Fruit fly (Drosophila melanogaster) whole organism, embryonic: Measurements from ENCODE around the gene ATPsynO.

Source experiments
- Atf3 ChIP-seq: fragments of 200-800 bp; sonication (Bioruptor generic); optimal IDR thresholded peaks from 3 replicates; lab custom pipeline; 2016; ENCODE audit warnings: missing biosample characterization, missing genetic modification characterization
- BEAF-32 ChIP-seq: fragments of 200-800 bp; sonication (Bioruptor generic); optimal IDR thresholded peaks from 3 replicates; lab custom pipeline; 2017; ENCODE audit warnings: missing biosample characterization, missing genetic modification characterization, mild to moderate bottlenecking, moderate library complexity, missing genetic modification reagents
- CG14965 ChIP-seq: fragments of 200-800 bp; sonication (Bioruptor generic); optimal IDR thresholded peaks from 2 replicates; lab custom pipeline; 2016; ENCODE audit warnings: missing biosample characterization, missing genetic modification characterization, borderline replicate concordance
- CG17829 ChIP-seq: fragments of 200-800 bp; optimal IDR thresholded peaks from 2 replicates; lab custom pipeline; 2019; ENCODE audit warnings: missing biosample characterization, mild to moderate bottlenecking, missing genetic modification characterization, moderate library complexity
- CG17912 ChIP-seq: fragments of 200-800 bp; sonication (Bioruptor generic); optimal IDR thresholded peaks from 2 replicates; lab custom pipeline; 2018; ENCODE audit warnings: missing biosample characterization, mild to moderate bottlenecking, missing genetic modification characterization
- CG18599 ChIP-seq: fragments of 200-800 bp; sonication (Bioruptor generic); optimal IDR thresholded peaks from 3 replicates; lab custom pipeline; 2017; ENCODE audit warnings: missing biosample characterization, missing genetic modification characterization, mild to moderate bottlenecking, moderate library complexity, missing genetic modification reagents
- CG18619 ChIP-seq: fragments of 200-800 bp; sonication (Bioruptor generic); optimal IDR thresholded peaks from 3 replicates; lab custom pipeline; 2017; ENCODE audit warnings: missing biosample characterization, mild to moderate bottlenecking, missing genetic modification characterization
- CG18764 ChIP-seq: fragments of 200-800 bp; sonication (Bioruptor generic); optimal IDR thresholded peaks from 3 replicates; lab custom pipeline; 2016; ENCODE audit warnings: missing biosample characterization, missing genetic modification characterization
- CG3065 ChIP-seq: fragments of 200-800 bp; sonication (Bioruptor generic); optimal IDR thresholded peaks from 2 replicates; lab custom pipeline; 2016; ENCODE audit warnings: missing biosample characterization, missing genetic modification characterization
- CG31365 ChIP-seq: fragments of 200-800 bp; sonication (Bioruptor generic); optimal IDR thresholded peaks from 2 replicates; lab custom pipeline; 2018; ENCODE audit warnings: missing biosample characterization, mild to moderate bottlenecking, missing genetic modification characterization
- CG32532 ChIP-seq: fragments of 200-800 bp; sonication (Bioruptor generic); IDR thresholded peaks from 2 replicates; pipeline ENCODE4 v1.3.6; 2022; ENCODE audit warnings: missing biosample characterization, missing genetic modification characterization
- CG33557 ChIP-seq: fragments of 200-800 bp; sonication (Bioruptor generic); optimal IDR thresholded peaks from 2 replicates; lab custom pipeline; 2019; ENCODE audit warnings: missing biosample characterization, mild to moderate bottlenecking, missing genetic modification characterization, moderate library complexity
- CG34376 ChIP-seq: fragments of 200-800 bp; sonication (Bioruptor generic); optimal IDR thresholded peaks from 2 replicates; lab custom pipeline; 2018; ENCODE audit warnings: missing biosample characterization, mild to moderate bottlenecking, missing genetic modification characterization
- CG3847 ChIP-seq: fragments of 200-800 bp; sonication (Bioruptor generic); IDR thresholded peaks from 2 replicates; pipeline ENCODE4 v1.3.6; 2022; ENCODE audit warnings: missing biosample characterization, missing genetic modification characterization
- CG3995 ChIP-seq: fragments of 200-800 bp; sonication (Bioruptor generic); optimal IDR thresholded peaks from 3 replicates; lab custom pipeline; 2016; ENCODE audit warnings: missing biosample characterization, missing genetic modification characterization
- CG6689 ChIP-seq: fragments of 200-800 bp; sonication (Bioruptor generic); IDR thresholded peaks from 2 replicates; pipeline ENCODE4 v1.3.6; 2022; ENCODE audit warnings: missing biosample characterization, missing genetic modification characterization
- CG6813 ChIP-seq: fragments of 200-800 bp; sonication (Bioruptor generic); optimal IDR thresholded peaks from 2 replicates; lab custom pipeline; 2017; ENCODE audit warnings: missing biosample characterization, missing genetic modification characterization, mild to moderate bottlenecking, moderate library complexity, missing genetic modification reagents
- CG6854 ChIP-seq: fragments of 200-800 bp; sonication (Bioruptor generic); optimal IDR thresholded peaks from 3 replicates; lab custom pipeline; 2017; ENCODE audit warnings: missing biosample characterization, mild to moderate bottlenecking, missing genetic modification characterization
- CG7786 ChIP-seq: fragments of 200-800 bp; sonication (Bioruptor generic); optimal IDR thresholded peaks from 2 replicates; lab custom pipeline; 2016; ENCODE audit warnings: missing biosample characterization, missing genetic modification characterization
- CG7839 ChIP-seq: fragments of 200-800 bp; sonication (Bioruptor generic); optimal IDR thresholded peaks from 3 replicates; lab custom pipeline; 2018; ENCODE audit warnings: missing biosample characterization, mild to moderate bottlenecking, missing genetic modification characterization, moderate library complexity
- CG7928 ChIP-seq: fragments of 200-800 bp; sonication (Bioruptor generic); optimal IDR thresholded peaks from 2 replicates; lab custom pipeline; 2017; ENCODE audit warnings: missing biosample characterization, mild to moderate bottlenecking, missing genetic modification characterization
- CG9437 ChIP-seq: fragments of 200-800 bp; sonication (Bioruptor generic); optimal IDR thresholded peaks from 2 replicates; lab custom pipeline; 2018; ENCODE audit warnings: missing biosample characterization, mild to moderate bottlenecking, missing genetic modification characterization
- Dbx ChIP-seq: fragments of 200-800 bp; sonication (Bioruptor generic); IDR thresholded peaks from 3 replicates; pipeline ENCODE4 v1.3.6; 2022; ENCODE audit warnings: missing biosample characterization, missing genetic modification characterization
- Doc2 ChIP-seq: fragments of 200-800 bp; sonication (Bioruptor generic); IDR thresholded peaks from 2 replicates; pipeline ENCODE4 v1.3.6; 2022; ENCODE audit warnings: missing biosample characterization, missing genetic modification characterization
- GATAe ChIP-seq: fragments of 200-800 bp; sonication (Bioruptor generic); conservative IDR thresholded peaks from 2 replicates; pipeline ENCODE4 v1.3.6; 2022; ENCODE audit warnings: missing biosample characterization, missing genetic modification characterization
- Hr78 ChIP-seq, 2 experiments: fragments of 200-800 bp in 1 of 2; fragments of >200 bp in 1 of 2; sonication (Bioruptor generic) in 1 of 2; optimal IDR thresholded peaks; 2 replicates each; lab custom pipeline; 2017 to 2019; ENCODE audit warnings: missing biosample characterization in 2 of 2, missing genetic modification characterization in 2 of 2, mild to moderate bottlenecking in 1 of 2, moderate library complexity in 1 of 2
- Jarid2 ChIP-seq: fragments of 200-800 bp; sonication (Bioruptor generic); optimal IDR thresholded peaks from 3 replicates; lab custom pipeline; 2017; ENCODE audit warnings: mild to moderate bottlenecking, missing biosample characterization, missing genetic modification reagents, missing genetic modification characterization
- Mrtf ChIP-seq: fragments of 200-800 bp; sonication (Bioruptor generic); IDR thresholded peaks from 3 replicates; pipeline ENCODE4 v1.3.6; 2022; ENCODE audit warnings: missing biosample characterization, missing genetic modification characterization
- Nf-YA ChIP-seq: fragments of 200-800 bp; sonication (Bioruptor generic); IDR thresholded peaks from 2 replicates; pipeline ENCODE4 v1.3.6; 2022; ENCODE audit warnings: missing biosample characterization, missing genetic modification characterization
- Optix ChIP-seq: fragments of 200-800 bp; sonication (Bioruptor generic); IDR thresholded peaks from 3 replicates; pipeline ENCODE4 v1.3.6; 2022; ENCODE audit warnings: missing biosample characterization, missing genetic modification characterization
- Pdp1 ChIP-seq, 2 experiments: fragments of 200-800 bp; sonication (Bioruptor generic); optimal IDR thresholded peaks; 3 replicates each; lab custom pipeline; 2016; ENCODE audit warnings: missing biosample characterization in 2 of 2, missing genetic modification characterization in 2 of 2, mild to moderate bottlenecking in 1 of 2, moderate library complexity in 1 of 2
- Xbp1 ChIP-seq: fragments of 200-800 bp; sonication (Bioruptor generic); optimal IDR thresholded peaks from 3 replicates; lab custom pipeline; 2016; ENCODE audit warnings: missing biosample characterization, mild to moderate bottlenecking, missing genetic modification characterization
- al ChIP-seq: fragments of 200-800 bp; sonication (Bioruptor generic); IDR thresholded peaks from 2 replicates; pipeline ENCODE4 v1.3.6; 2022; ENCODE audit warnings: missing biosample characterization, missing genetic modification characterization
- cg ChIP-seq: fragments of 200-800 bp; sonication (Bioruptor generic); optimal IDR thresholded peaks from 3 replicates; lab custom pipeline; 2019; ENCODE audit warnings: missing biosample characterization, mild to moderate bottlenecking, missing genetic modification characterization, moderate library complexity
- ci ChIP-seq: fragments of 200-800 bp; sonication (Bioruptor generic); IDR thresholded peaks from 3 replicates; pipeline ENCODE4 v1.3.6; 2022; ENCODE audit warnings: missing biosample characterization, missing genetic modification characterization
- eve ChIP-seq, 2 experiments: fragments of >200 bp; optimal IDR thresholded peaks; 2 replicates each; lab custom pipeline; 2017; ENCODE audit warnings: missing biosample characterization in 2 of 2, missing genetic modification characterization in 2 of 2
- exex ChIP-seq: fragments of 200-800 bp; sonication (Bioruptor generic); optimal IDR thresholded peaks from 4 replicates; lab custom pipeline; 2018; ENCODE audit warnings: missing biosample characterization, mild to moderate bottlenecking, missing genetic modification characterization, moderate library complexity
- ftz-f1 ChIP-seq: fragments of 200-800 bp; sonication (Bioruptor generic); optimal IDR thresholded peaks from 2 replicates; lab custom pipeline; 2016; ENCODE audit warnings: missing biosample characterization, missing genetic modification characterization
- klu ChIP-seq: fragments of 200-800 bp; sonication (Bioruptor generic); IDR thresholded peaks from 2 replicates; pipeline ENCODE4 v1.3.6; 2022; ENCODE audit warnings: missing biosample characterization, missing genetic modification characterization
- lab ChIP-seq: fragments of 200-800 bp; sonication (Bioruptor generic); optimal IDR thresholded peaks from 3 replicates; lab custom pipeline; 2017; ENCODE audit warnings: missing biosample characterization, missing genetic modification characterization, mild to moderate bottlenecking, moderate library complexity, missing genetic modification reagents
- phol ChIP-seq: fragments of 200-800 bp; sonication (Bioruptor generic); optimal IDR thresholded peaks from 3 replicates; lab custom pipeline; 2018; ENCODE audit warnings: missing biosample characterization, mild to moderate bottlenecking, missing genetic modification characterization, moderate library complexity
- sc ChIP-seq, 3 experiments: fragments of >200 bp in 2 of 3; fragments of 200-800 bp in 1 of 3; sonication (Bioruptor generic) in 1 of 3; optimal IDR thresholded peaks; 2 replicates in 2 of 3; 3 replicates in 1 of 3; lab custom pipeline; 2017; ENCODE audit warnings: mild to moderate bottlenecking in 1 of 3, missing biosample characterization in 1 of 3, missing genetic modification characterization in 1 of 3, missing genetic modification reagents in 1 of 3
- sqz ChIP-seq: fragments of 200-800 bp; sonication (Bioruptor generic); optimal IDR thresholded peaks from 3 replicates; lab custom pipeline; 2018; ENCODE audit warnings: missing biosample characterization, mild to moderate bottlenecking, missing genetic modification characterization
- sr ChIP-seq: fragments of 200-800 bp; sonication (Bioruptor generic); IDR thresholded peaks from 3 replicates; pipeline ENCODE4 v1.3.6; 2022; ENCODE audit warnings: missing biosample characterization, missing genetic modification characterization
- tgo ChIP-seq: fragments of 200-800 bp; sonication (Bioruptor generic); IDR thresholded peaks from 3 replicates; pipeline ENCODE4 v1.3.6; 2022; ENCODE audit warnings: missing biosample characterization, missing genetic modification characterization
- trem ChIP-seq: fragments of 200-800 bp; optimal IDR thresholded peaks from 3 replicates; lab custom pipeline; 2019; ENCODE audit warnings: missing biosample characterization, mild to moderate bottlenecking, missing genetic modification characterization, moderate library complexity
- trh ChIP-seq: fragments of 200-800 bp; sonication (Bioruptor generic); optimal IDR thresholded peaks from 2 replicates; lab custom pipeline; 2016; ENCODE audit warnings: missing biosample characterization, missing genetic modification characterization
- vvl ChIP-seq: fragments of 200-800 bp; sonication (Bioruptor generic); IDR thresholded peaks from 2 replicates; pipeline ENCODE4 v1.3.6; 2022; ENCODE audit warnings: missing biosample characterization, missing genetic modification characterization
- wek ChIP-seq: fragments of 200-800 bp; sonication (Bioruptor generic); optimal IDR thresholded peaks from 3 replicates; lab custom pipeline; 2018; ENCODE audit warnings: missing biosample characterization, mild to moderate bottlenecking, missing genetic modification characterization, moderate library complexity
- z ChIP-seq: fragments of 200-800 bp; sonication (Bioruptor generic); IDR thresholded peaks from 3 replicates; pipeline ENCODE4 v1.3.6; 2022; ENCODE audit warnings: missing biosample characterization, missing genetic modification characterization

The ATPsynO gene

dm6 chr3R:15243046-15243356 is 22.4 kb upstream of the ATPsynO start:
- no peak for TF ChIP-seq CG3065 (GFP tag; lab: Kevin White, UChicago)
- TF ChIP-seq trem = no peak
- no peak for TF ChIP-seq CG7786 (GFP tag; lab: Kevin White, UChicago)
- TF ChIP-seq cg (GFP tag; lab: Kevin White, UChicago) = no peak
- TF ChIP-seq phol (tag; lab: Kevin White, UChicago) = no peak
- TF ChIP-seq Atf3 (GFP tag; lab: Kevin White, UChicago) = no peak
- no peak for TF ChIP-seq CG31365 (tag; lab: Kevin White, UChicago)
- TF ChIP-seq CG17829 (tag; lab: Kevin White, UChicago) = no peak
- TF ChIP-seq Optix (GFP tag; lab: Robert Waterston, UW) = no peak
- peak; percentile 64 for TF ChIP-seq CG17912 (GFP tag; lab: Kevin White, UChicago)
- TF ChIP-seq klu = no peak
- no peak for TF ChIP-seq Jarid2 (GFP tag; lab: Kevin White, UChicago)
- no peak for TF ChIP-seq sc (optimal IDR thresholded peaks at IDR 0.05; lab: Kevin White, UChicago)
- TF ChIP-seq sc (GFP tag; optimal IDR thresholded peaks at IDR 0.05; lab: Kevin White, UChicago) = no peak
- TF ChIP-seq z (GFP tag; lab: Robert Waterston, UW) = peak; percentile 59; the same call in 1 of the 3 replicates
- TF ChIP-seq CG33557 (GFP tag; lab: Kevin White, UChicago) = no peak
- no peak for TF ChIP-seq wek
- no peak for TF ChIP-seq CG6689
- TF ChIP-seq BEAF-32 = no peak
- no peak for TF ChIP-seq eve (GFP tag; optimal IDR thresholded peaks at IDR 0.05; lab: Kevin White, UChicago)
- TF ChIP-seq sqz (GFP tag; lab: Kevin White, UChicago) = no peak
- TF ChIP-seq Xbp1 (GFP tag; lab: Kevin White, UChicago) = no peak
- TF ChIP-seq Nf-YA (GFP tag; lab: Robert Waterston, UW) = no peak
- no peak for TF ChIP-seq trh (GFP tag; lab: Kevin White, UChicago)
- no peak for TF ChIP-seq CG18619
- TF ChIP-seq CG6813 (GFP tag; lab: Kevin White, UChicago) = no peak
- TF ChIP-seq CG18764 (GFP tag; lab: Kevin White, UChicago) = no peak
- TF ChIP-seq CG3847 (GFP tag; lab: Robert Waterston, UW) = no peak
- no peak for TF ChIP-seq CG6854
- TF ChIP-seq CG32532 = 0 out of 2 replicates have a peak, but pooled peaks have one; percentile 40
- TF ChIP-seq GATAe (GFP tag; lab: Robert Waterston, UW) = no peak
- no peak for TF ChIP-seq CG14965 (GFP tag; lab: Kevin White, UChicago)
- no peak for TF ChIP-seq al (GFP tag; lab: Robert Waterston, UW)
- no peak for TF ChIP-seq CG9437 (GFP tag; lab: Kevin White, UChicago)
- TF ChIP-seq CG3995 (GFP tag; lab: Kevin White, UChicago) = peak; percentile 46
- TF ChIP-seq CG34376 (GFP tag; lab: Kevin White, UChicago) = no peak
- TF ChIP-seq Doc2 (GFP tag; lab: Robert Waterston, UW) = no peak
- no peak for TF ChIP-seq Mrtf
- no peak for TF ChIP-seq ci (GFP tag; lab: Robert Waterston, UW)
- peak in 1 of 2 experiments; percentile 45 for TF ChIP-seq Hr78 (GFP tag; optimal IDR thresholded peaks at IDR 0.05; lab: Kevin White, UChicago)
- no peak for TF ChIP-seq ftz-f1
- peak; percentile 7 for TF ChIP-seq exex (tag; lab: Kevin White, UChicago)
- no peak for TF ChIP-seq CG7928 (GFP tag; lab: Kevin White, UChicago)
- peak; percentile 70 for TF ChIP-seq sr (GFP tag; lab: Robert Waterston, UW)
- TF ChIP-seq vvl (GFP tag; lab: Robert Waterston, UW) = no peak
- no peak for TF ChIP-seq Dbx (GFP tag; lab: Robert Waterston, UW)
- TF ChIP-seq Pdp1 (GFP tag; optimal IDR thresholded peaks at IDR 0.05; lab: Kevin White, UChicago) = peak in 1 of 2 experiments; percentile 95
- no peak for TF ChIP-seq tgo (GFP tag; lab: Robert Waterston, UW)
- TF ChIP-seq CG7839 (tag; lab: Kevin White, UChicago) = no peak
- no peak for TF ChIP-seq CG18599 (GFP tag; lab: Kevin White, UChicago)
- TF ChIP-seq lab (GFP tag; lab: Kevin White, UChicago) = no peak
- TF ChIP-seq, all 482 proteins: peak for 8
